ENCODE assay signal across 2 worm cellular contexts in genomic region chrII:5373275-5374047, ce11.
TF ChIP-seq lines count a peak whose summit lies in the region.

Gene agt-2, minus strand, starts transcription at chrII:5373827.
Gene F09E5.3, plus strand, starts transcription at chrII:5373997.

TF ChIP-seq in whole organism, L1 larva, 84 proteins besides CTCF, POLR2A, EP300 and RAD21 (continued from another document):
- TF ChIP-seq lin-35 (GFP tag; optimal IDR thresholded peaks at IDR 0.05; lab: Kevin White, UChicago) (peak; percentile 93), hlh-17 (GFP tag; optimal IDR thresholded peaks at IDR 0.05; lab: Kevin White, UChicago; ENCODE audit: borderline replicate concordance) (no peak), pag-3 (tag; optimal IDR thresholded peaks at IDR 0.05; lab: Kevin White, UChicago; ENCODE audit: borderline replicate concordance, insufficient read depth) (no peak), zip-4 (GFP tag; optimal IDR thresholded peaks at IDR 0.05; lab: Kevin White, UChicago) (peak; percentile 81), elt-2 (tag; optimal IDR thresholded peaks at IDR 0.05; lab: Kevin White, UChicago) (peak; percentile 82), lin-13 (GFP tag; optimal IDR thresholded peaks at IDR 0.05; lab: Kevin White, UChicago) (peak; percentile 88), mdl-1 (tag; optimal IDR thresholded peaks at IDR 0.05; lab: Kevin White, UChicago) (peak in 1 of 2 experiments; percentile 84), F16B12.6 (tag; optimal IDR thresholded peaks at IDR 0.05; lab: Kevin White, UChicago) (peak; percentile 76), ztf-11 (tag; optimal IDR thresholded peaks at IDR 0.05; lab: Kevin White, UChicago) (peak in 1 of 2 experiments; percentile 81), aha-1 (tag; optimal IDR thresholded peaks at IDR 0.05; lab: Kevin White, UChicago) (peak; percentile 20), hpl-2 (GFP tag; optimal IDR thresholded peaks at IDR 0.05; lab: Kevin White, UChicago) (peak; percentile 63), egl-13 (tag; optimal IDR thresholded peaks at IDR 0.05; lab: Kevin White, UChicago) (peak; percentile 84), blmp-1 (tag; optimal IDR thresholded peaks at IDR 0.05; lab: Kevin White, UChicago) (peak; percentile 81), pqm-1 (tag; optimal IDR thresholded peaks at IDR 0.05; lab: Kevin White, UChicago) (no peak), snu-23 (GFP tag; optimal IDR thresholded peaks at IDR 0.05; lab: Kevin White, UChicago) (peak; percentile 98), fkh-8 (tag; optimal IDR thresholded peaks at IDR 0.05; lab: Kevin White, UChicago) (peak; percentile 92), nhr-90 (tag; optimal IDR thresholded peaks at IDR 0.05; lab: Kevin White, UChicago; ENCODE audit: poor library complexity) (peak; percentile 91), nhr-237 (tag; optimal IDR thresholded peaks at IDR 0.05; lab: Kevin White, UChicago) (peak; percentile 75), ceh-82 (tag; optimal IDR thresholded peaks at IDR 0.05; lab: Kevin White, UChicago) (peak; percentile 92 to 95 (median 93)), fos-1 (tag; optimal IDR thresholded peaks at IDR 0.05; lab: Kevin White, UChicago) (peak; percentile 89), aly-2 (tag; optimal IDR thresholded peaks at IDR 0.05; lab: Kevin White, UChicago) (peak; percentile 92), Y116A8C.19 (tag; optimal IDR thresholded peaks at IDR 0.05; lab: Kevin White, UChicago; ENCODE audit: borderline replicate concordance) (no peak), C16A3.4 (tag; optimal IDR thresholded peaks at IDR 0.05; lab: Kevin White, UChicago) (peak; percentile 95)

TF ChIP-seq in whole organism, young adult, 124 proteins besides CTCF, POLR2A, EP300 and RAD21 (continued from another document):
- TF ChIP-seq sea-2 (GFP tag; IDR thresholded peaks at IDR 0.05; lab: Robert Waterston, UW) (no peak), Y95B8A.8 (GFP tag; IDR thresholded peaks at IDR 0.05; lab: Robert Waterston, UW) (no peak), ceh-91 (GFP tag; IDR thresholded peaks at IDR 0.05; lab: Robert Waterston, UW) (peak; percentile 37; the same call in 1 of the 2 replicates), aptf-3 (GFP tag; IDR thresholded peaks at IDR 0.05; lab: Robert Waterston, UW) (no peak), snpc-1.1 (tag; optimal IDR thresholded peaks at IDR 0.05; lab: Kevin White, UChicago; ENCODE audit: insufficient read depth) (peak; percentile 7), B0261.1 (tag; optimal IDR thresholded peaks at IDR 0.05; lab: Kevin White, UChicago) (no peak), nfyb-1 (GFP tag; IDR thresholded peaks at IDR 0.05; lab: Robert Waterston, UW) (peak; percentile 77), akir-1 (GFP tag; optimal IDR thresholded peaks at IDR 0.05; lab: Kevin White, UChicago) (no peak), F55B11.4 (tag; optimal IDR thresholded peaks at IDR 0.05; lab: Kevin White, UChicago; ENCODE audit: borderline replicate concordance, insufficient read depth) (no peak), K11D2.4 (GFP tag; IDR thresholded peaks at IDR 0.05; lab: Robert Waterston, UW) (peak; percentile 83), ceh-100 (GFP tag; IDR thresholded peaks at IDR 0.05; lab: Robert Waterston, UW) (peak; percentile 68), repo-1 (tag; optimal IDR thresholded peaks at IDR 0.05; lab: Kevin White, UChicago) (peak; percentile 56), nhr-90 (tag; optimal IDR thresholded peaks at IDR 0.05; lab: Kevin White, UChicago) (no peak), attf-6 (GFP tag; IDR thresholded peaks at IDR 0.05; lab: Robert Waterston, UW) (no peak), xnd-1 (tag; optimal IDR thresholded peaks at IDR 0.05; lab: Kevin White, UChicago) (no peak), dpl-1 (GFP tag; optimal IDR thresholded peaks at IDR 0.05; lab: Kevin White, UChicago) (peak; percentile 45), ztf-18 (tag; optimal IDR thresholded peaks at IDR 0.05; lab: Kevin White, UChicago) (peak; percentile 96)
